Fruit fly (Drosophila melanogaster) whole organism, wandering third instar larva: ENCODE results near the gene VAChT.
A peak's percentile ranks its signal among the peaks of the same experiment; 100 is the strongest.

Experiments
- Abd-B ChIP-seq: fragments of >200 bp; optimal IDR thresholded peaks from 2 replicates; lab custom pipeline; 2017; ENCODE audit warnings: missing biosample characterization, missing genetic modification characterization
- CG32264 ChIP-seq: fragments of 200-800 bp; sonication (Bioruptor generic); optimal IDR thresholded peaks from 2 replicates; lab custom pipeline; 2016; ENCODE audit warnings: missing biosample characterization, missing genetic modification characterization
- CG9705 ChIP-seq: fragments of 200-800 bp; sonication (Bioruptor generic); optimal IDR thresholded peaks from 2 replicates; lab custom pipeline; 2018; ENCODE audit warnings: missing biosample characterization, mild to moderate bottlenecking, missing genetic modification characterization
- CrebA ChIP-seq: fragments of 200-800 bp; sonication (Bioruptor generic); optimal IDR thresholded peaks from 2 replicates; lab custom pipeline; 2016; ENCODE audit warnings: missing biosample characterization, mild to moderate bottlenecking, missing genetic modification characterization, borderline replicate concordance
- Dfd ChIP-seq: fragments of >200 bp; optimal IDR thresholded peaks from 2 replicates; lab custom pipeline; 2017; ENCODE audit warnings: missing biosample characterization, missing genetic modification characterization
- Dif ChIP-seq: fragments of 200-275, 200-300 bp; sonication (Bioruptor generic); optimal IDR thresholded peaks from 2 replicates; lab custom pipeline; 2018; ENCODE audit warnings: missing biosample characterization, missing genetic modification characterization; ENCODE audit not compliant: partially characterized antibody
- GATAd ChIP-seq: sonication (Bioruptor generic); optimal IDR thresholded peaks from 2 replicates; lab custom pipeline; 2016; ENCODE audit warnings: missing biosample characterization, missing genetic modification characterization
- HLH106 ChIP-seq: fragments of 200-800 bp; optimal IDR thresholded peaks from 3 replicates; lab custom pipeline; 2019; ENCODE audit warnings: missing biosample characterization, mild to moderate bottlenecking, missing genetic modification characterization, moderate library complexity
- Hnf4 ChIP-seq: fragments of 200-800 bp; sonication (Bioruptor generic); optimal IDR thresholded peaks from 2 replicates; lab custom pipeline; 2016; ENCODE audit warnings: missing biosample characterization, mild to moderate bottlenecking, missing genetic modification characterization
- Hr78 ChIP-seq: fragments of >200 bp; optimal IDR thresholded peaks from 2 replicates; lab custom pipeline; 2017; ENCODE audit warnings: missing biosample characterization, missing genetic modification characterization
- Hr83 ChIP-seq: fragments of 200-300 bp; sonication (Bioruptor generic); optimal IDR thresholded peaks from 2 replicates; lab custom pipeline; 2016; ENCODE audit warnings: missing biosample characterization, mild to moderate bottlenecking, missing genetic modification characterization, moderate library complexity; ENCODE audit not compliant: poor library complexity, severe bottlenecking
- Jra ChIP-seq: sonication (Bioruptor generic); optimal IDR thresholded peaks from 2 replicates; lab custom pipeline; 2016; ENCODE audit warnings: missing biosample characterization, missing genetic modification characterization
- Mio ChIP-seq: sonication (Bioruptor generic); optimal IDR thresholded peaks from 2 replicates; lab custom pipeline; 2016; ENCODE audit warnings: missing biosample characterization, missing genetic modification characterization
- Myc ChIP-seq: fragments of >200 bp; optimal IDR thresholded peaks from 2 replicates; lab custom pipeline; 2017
- N ChIP-seq: fragments of >200 bp; optimal IDR thresholded peaks from 2 replicates; lab custom pipeline; 2018; ENCODE audit warnings: missing biosample characterization, missing external identifiers, missing genetic modification characterization
- OdsH ChIP-seq: fragments of 200-800 bp; sonication (Bioruptor generic); optimal IDR thresholded peaks from 2 replicates; lab custom pipeline; 2016; ENCODE audit warnings: missing biosample characterization, mild to moderate bottlenecking, missing genetic modification characterization
- Rel ChIP-seq, 2 experiments: fragments of 200-800 bp; sonication (Bioruptor generic) in 1 of 2; optimal IDR thresholded peaks; 2 replicates in 1 of 2; 3 replicates in 1 of 2; lab custom pipeline; 2016 to 2019; ENCODE audit warnings: mild to moderate bottlenecking in 2 of 2, missing biosample characterization in 2 of 2, missing genetic modification characterization in 2 of 2, moderate library complexity in 1 of 2
- Sp1 ChIP-seq: fragments of 200-800 bp; sonication (Bioruptor generic); optimal IDR thresholded peaks from 3 replicates; lab custom pipeline; 2019; ENCODE audit warnings: missing biosample characterization, mild to moderate bottlenecking, missing genetic modification characterization, moderate library complexity
- Vsx2 ChIP-seq: fragments of 200-300, 225-300 bp; sonication (Bioruptor generic); optimal IDR thresholded peaks from 2 replicates; lab custom pipeline; 2018; ENCODE audit warnings: missing biosample characterization, missing genetic modification characterization; ENCODE audit not compliant: partially characterized antibody
- br ChIP-seq: fragments of 200-800 bp; sonication (Bioruptor generic); optimal IDR thresholded peaks from 2 replicates; lab custom pipeline; 2016; ENCODE audit warnings: missing biosample characterization, missing genetic modification characterization
- brk ChIP-seq: fragments of 200-800 bp; sonication (Bioruptor generic); optimal IDR thresholded peaks from 2 replicates; lab custom pipeline; 2016; ENCODE audit warnings: missing biosample characterization, mild to moderate bottlenecking, missing genetic modification characterization
- dl ChIP-seq, 2 experiments: fragments of 175-275, 200-275 bp in 1 of 2; fragments of 200-275 bp in 1 of 2; sonication (Bioruptor generic); optimal IDR thresholded peaks; lab custom pipeline; 2018; ENCODE audit warnings: mild to moderate bottlenecking in 2 of 2, missing biosample characterization in 2 of 2, missing genetic modification characterization in 2 of 2, moderate library complexity in 2 of 2; ENCODE audit not compliant: partially characterized antibody in 2 of 2, insufficient read depth in 1 of 2
- dmrt93B ChIP-seq: fragments of 200-800 bp; sonication (Bioruptor generic); optimal IDR thresholded peaks from 2 replicates; lab custom pipeline; 2018; ENCODE audit warnings: missing biosample characterization, mild to moderate bottlenecking, missing genetic modification characterization
- dsf ChIP-seq: sonication (Bioruptor generic); optimal IDR thresholded peaks from 2 replicates; lab custom pipeline; 2016; ENCODE audit warnings: missing biosample characterization, missing genetic modification characterization, borderline replicate concordance
- ey ChIP-seq: fragments of 200-800 bp; sonication (Bioruptor generic); optimal IDR thresholded peaks from 2 replicates; lab custom pipeline; 2016; ENCODE audit warnings: missing biosample characterization, missing genetic modification characterization
- foxo ChIP-seq, 2 experiments: fragments of 200-800 bp; sonication (Bioruptor generic); optimal IDR thresholded peaks; 2 replicates in 1 of 2; 3 replicates in 1 of 2; lab custom pipeline; 2016 to 2017; ENCODE audit warnings: missing biosample characterization in 2 of 2, missing genetic modification characterization in 2 of 2
- fru ChIP-seq: fragments of 200-800 bp; sonication (Bioruptor generic); optimal IDR thresholded peaks from 3 replicates; lab custom pipeline; 2016; ENCODE audit warnings: missing biosample characterization, mild to moderate bottlenecking, missing genetic modification characterization
- h ChIP-seq: fragments of 200-800 bp; sonication (Bioruptor generic); optimal IDR thresholded peaks from 3 replicates; lab custom pipeline; 2016; ENCODE audit warnings: missing biosample characterization, mild to moderate bottlenecking, missing genetic modification characterization
- jim ChIP-seq: fragments of 175-275, 200-325 bp; sonication (Bioruptor generic); optimal IDR thresholded peaks from 2 replicates; lab custom pipeline; 2016; ENCODE audit warnings: missing biosample characterization, mild to moderate bottlenecking, missing genetic modification characterization
- lola ChIP-seq: fragments of >200 bp; optimal IDR thresholded peaks from 2 replicates; lab custom pipeline; 2017; ENCODE audit warnings: missing biosample characterization, missing genetic modification characterization
- pan ChIP-seq: fragments of >200 bp; optimal IDR thresholded peaks from 2 replicates; lab custom pipeline; 2017
- psq ChIP-seq: fragments of 200-800 bp; sonication (Bioruptor generic); optimal IDR thresholded peaks from 3 replicates; lab custom pipeline; 2017; ENCODE audit warnings: missing biosample characterization, mild to moderate bottlenecking, missing genetic modification characterization, moderate library complexity
- rgr ChIP-seq: fragments of 200-800 bp; sonication (Bioruptor generic); optimal IDR thresholded peaks from 3 replicates; lab custom pipeline; 2016; ENCODE audit warnings: missing biosample characterization, mild to moderate bottlenecking, missing genetic modification characterization
- sage ChIP-seq: fragments of 200-800 bp; sonication (Bioruptor generic); optimal IDR thresholded peaks from 2 replicates; lab custom pipeline; 2016; ENCODE audit warnings: missing biosample characterization, mild to moderate bottlenecking, missing genetic modification characterization
- sv ChIP-seq: fragments of 200-800 bp; sonication (Bioruptor generic); optimal IDR thresholded peaks from 3 replicates; lab custom pipeline; 2016; ENCODE audit warnings: missing biosample characterization, missing genetic modification characterization
- tai ChIP-seq: sonication (Bioruptor generic); optimal IDR thresholded peaks from 2 replicates; lab custom pipeline; 2016; ENCODE audit warnings: missing biosample characterization, missing genetic modification characterization
- usp ChIP-seq: fragments of >200 bp; optimal IDR thresholded peaks from 2 replicates; lab custom pipeline; 2017; ENCODE audit warnings: missing biosample characterization, missing genetic modification characterization
- woc ChIP-seq: sonication (Bioruptor generic); optimal IDR thresholded peaks from 2 replicates; lab custom pipeline; 2016; ENCODE audit warnings: missing biosample characterization, mild to moderate bottlenecking, missing genetic modification characterization

VAChT gene

dm6 chr3R:18705150-18705549 is at the start of gene VAChT, which contains the start of gene ChAT:
TSS of gene VAChT (plus strand) at chr3R:18705501.
TSS of gene ChAT (plus strand) at chr3R:18705501.
- TF ChIP-seq dmrt93B (GFP tag; lab: Kevin White, UChicago) (no peak), Jra (GFP tag; lab: Kevin White, UChicago) (no peak), h (GFP tag; lab: Kevin White, UChicago) (no peak), lola (GFP tag; lab: Kevin White, UChicago) (no peak), pan (lab: Kevin White, UChicago) (no peak), Hr83 (GFP tag; lab: Kevin White, UChicago) (no peak), psq (no peak), Vsx2 (no peak), Hr78 (GFP tag; lab: Kevin White, UChicago) (no peak), sage (GFP tag; lab: Kevin White, UChicago) (no peak)

- peak; percentile 96 for TF ChIP-seq Vsx2
- TF ChIP-seq Dif (GFP tag; lab: Kevin White, UChicago): peak; percentile 51
- no peak for TF ChIP-seq br (GFP tag; lab: Kevin White, UChicago)
- peak in 1 of 2 experiments; percentile 28 for TF ChIP-seq dl (GFP tag; optimal IDR thresholded peaks at IDR 0.05; lab: Kevin White, UChicago; ENCODE audit: insufficient read depth in 1 of 2, partially characterized antibody in 2 of 2)
These were observed 46.8 kb upstream of the VAChT start for dm6 chr3R:18658380-18658944.

- TF ChIP-seq h (GFP tag; lab: Kevin White, UChicago) (peak; percentile 84), HLH106 (tag; lab: Kevin White, UChicago) (peak; percentile 84), Hr83 (GFP tag; lab: Kevin White, UChicago) (no peak), Abd-B (GFP tag; lab: Kevin White, UChicago) (no peak), CrebA (GFP tag; lab: Kevin White, UChicago) (no peak), dl (GFP tag; optimal IDR thresholded peaks at IDR 0.05; lab: Kevin White, UChicago; ENCODE audit: insufficient read depth in 1 of 2, partially characterized antibody in 2 of 2) (no peak), Sp1 (peak; percentile 78), brk (GFP tag; lab: Kevin White, UChicago) (no peak), sv (GFP tag; lab: Kevin White, UChicago) (peak; percentile 82), woc (GFP tag; lab: Kevin White, UChicago) (peak; percentile 90), sage (GFP tag; lab: Kevin White, UChicago) (peak; percentile 59), N (GFP tag; lab: Kevin White, UChicago) (peak; percentile 21), Dfd (GFP tag; lab: Kevin White, UChicago) (no peak), br (GFP tag; lab: Kevin White, UChicago) (peak; percentile 83), tai (no peak), Mio (GFP tag; lab: Kevin White, UChicago) (peak; percentile 51), ey (GFP tag; lab: Kevin White, UChicago) (peak; percentile 85), Hnf4 (no peak), dsf (GFP tag; lab: Kevin White, UChicago) (peak; percentile 87), jim (GFP tag; lab: Kevin White, UChicago) (no peak), fru (GFP tag; lab: Kevin White, UChicago) (peak; percentile 85), Jra (GFP tag; lab: Kevin White, UChicago) (peak; percentile 90), CG9705 (GFP tag; lab: Kevin White, UChicago) (peak; percentile 74), Dif (GFP tag; lab: Kevin White, UChicago) (no peak), Rel (GFP tag; optimal IDR thresholded peaks at IDR 0.05; lab: Kevin White, UChicago) (no peak), Rel (tag; optimal IDR thresholded peaks at IDR 0.05; lab: Kevin White, UChicago) (peak; percentile 63), pan (lab: Kevin White, UChicago) (no peak), Myc (lab: Kevin White, UChicago) (peak; percentile 97), foxo (GFP tag; optimal IDR thresholded peaks at IDR 0.05; lab: Kevin White, UChicago) (peak; percentile 30 to 88), usp (GFP tag; lab: Kevin White, UChicago) (no peak), dmrt93B (GFP tag; lab: Kevin White, UChicago) (peak; percentile 78), Hr78 (GFP tag; lab: Kevin White, UChicago) (no peak), rgr (GFP tag; lab: Kevin White, UChicago) (peak; percentile 85), GATAd (GFP tag; lab: Kevin White, UChicago) (peak; percentile 84), CG32264 (peak; percentile 82), psq (peak; percentile 96), OdsH (GFP tag; lab: Kevin White, UChicago) (peak; percentile 78), Vsx2 (no peak), lola (GFP tag; lab: Kevin White, UChicago) (no peak)
These were observed 46.2 kb upstream of the VAChT start, which contains the start of the genes CG31224 and CstF64 for dm6 chr3R:18658945-18659642. TSS of gene CG31224 (minus strand) at chr3R:18659309. TSS of gene CstF64 (plus strand) at chr3R:18659618.
